Worm (Caenorhabditis elegans) whole organism, L1 larva: Measurements from ENCODE around the gene gtf-2H1.

ENCODE experiments used
- C04F5.9 ChIP-seq: sonication (generic microtip); optimal IDR thresholded peaks from 2 replicates; lab custom pipeline; 2016; ENCODE audit warnings: missing genetic modification characterization, missing compliant biosample characterization
- F16B12.6 ChIP-seq: fragments of 150-350 bp; optimal IDR thresholded peaks from 2 replicates; lab custom pipeline; 2014; ENCODE audit warnings: missing biosample characterization, missing genetic modification characterization
- aha-1 ChIP-seq: fragments of 150-350 bp; optimal IDR thresholded peaks from 2 replicates; lab custom pipeline; 2014; ENCODE audit warnings: missing biosample characterization, missing genetic modification characterization
- aly-2 ChIP-seq: fragments of 150-350 bp; optimal IDR thresholded peaks from 2 replicates; lab custom pipeline; 2014; ENCODE audit warnings: missing biosample characterization, missing genetic modification characterization
- ama-1 ChIP-seq: fragments of 150-350 bp; optimal IDR thresholded peaks from 2 replicates; lab custom pipeline; 2014
- ceh-88 ChIP-seq: fragments of 200-800 bp; sonication (Bioruptor generic); IDR thresholded peaks from 2 replicates; pipeline ENCODE4 v1.3.6; 2022; ENCODE audit warnings: missing genetic modification characterization, missing compliant biosample characterization
- ceh-90 ChIP-seq: sonication (generic microtip); optimal IDR thresholded peaks from 2 replicates; lab custom pipeline; 2016; ENCODE audit warnings: missing genetic modification characterization, missing compliant biosample characterization
- ces-1 ChIP-seq: fragments of 150-350 bp; optimal IDR thresholded peaks from 2 replicates; lab custom pipeline; 2014; ENCODE audit warnings: missing biosample characterization, missing genetic modification reagents, missing genetic modification characterization
- dsc-1 ChIP-seq: sonication (generic microtip); optimal IDR thresholded peaks from 2 replicates; lab custom pipeline; 2016; ENCODE audit warnings: mild to moderate bottlenecking, missing genetic modification characterization, missing compliant biosample characterization
- efl-1 ChIP-seq, 4 experiments: fragments of 150-350 bp; optimal IDR thresholded peaks in 3 of 4; peaks in 1 of 4; 1 replicate in 1 of 4; 2 replicates in 3 of 4; lab custom pipeline; 2014; ENCODE audit warnings: missing biosample characterization in 2 of 4, missing genetic modification characterization in 2 of 4, missing genetic modification reagents in 2 of 4
- efl-3 ChIP-seq: fragments of 200-800 bp; sonication (Bioruptor generic); optimal IDR thresholded peaks from 2 replicates; lab custom pipeline; 2018; ENCODE audit warnings: mild to moderate bottlenecking, missing genetic modification characterization, missing compliant biosample characterization
- egl-27 ChIP-seq, 2 experiments: fragments of 150-350 bp in 1 of 2; sonication (generic microtip); optimal IDR thresholded peaks; 3 replicates each; lab custom pipeline; 2017 to 2018; ENCODE audit warnings: missing biosample characterization in 2 of 2, missing genetic modification characterization in 2 of 2, missing genetic modification reagents in 2 of 2
- elt-2 ChIP-seq: sonication (generic microtip); optimal IDR thresholded peaks from 2 replicates; lab custom pipeline; 2016; ENCODE audit warnings: missing genetic modification characterization, mild to moderate bottlenecking, inconsistent platforms, missing compliant biosample characterization, missing genetic modification reagents
- elt-3 ChIP-seq, 6 experiments: fragments of 150-350 bp in 1 of 6; sonication (generic microtip); optimal IDR thresholded peaks; 2 replicates each; lab custom pipeline; 2017 to 2018; ENCODE audit warnings: missing biosample characterization in 6 of 6, missing genetic modification characterization in 6 of 6, inconsistent platforms in 1 of 6
- ets-5 ChIP-seq: fragments of 200-800 bp; sonication (Bioruptor generic); IDR thresholded peaks from 2 replicates; pipeline ENCODE4 v1.3.6; 2022; ENCODE audit warnings: missing genetic modification characterization, missing compliant biosample characterization
- fkh-10 ChIP-seq: sonication (generic microtip); optimal IDR thresholded peaks from 2 replicates; lab custom pipeline; 2017; ENCODE audit warnings: missing biosample characterization, missing genetic modification reagents, missing genetic modification characterization
- fkh-8 ChIP-seq: sonication (generic microtip); optimal IDR thresholded peaks from 2 replicates; lab custom pipeline; 2016; ENCODE audit warnings: mild to moderate bottlenecking, missing genetic modification characterization, missing compliant biosample characterization
- fos-1 ChIP-seq: fragments of 150-350 bp; optimal IDR thresholded peaks from 2 replicates; lab custom pipeline; 2014; ENCODE audit warnings: missing biosample characterization, missing genetic modification characterization
- grh-1 ChIP-seq: fragments of 200-800 bp; sonication (Bioruptor generic); IDR thresholded peaks from 2 replicates; pipeline ENCODE4 v1.3.6; 2022; ENCODE audit warnings: missing genetic modification reagents, missing genetic modification characterization, missing compliant biosample characterization
- hlh-4 ChIP-seq: sonication (generic microtip); optimal IDR thresholded peaks from 2 replicates; lab custom pipeline; 2016; ENCODE audit warnings: mild to moderate bottlenecking, missing genetic modification characterization, missing compliant biosample characterization
- hpl-2 ChIP-seq: fragments of 150-350 bp; optimal IDR thresholded peaks from 2 replicates; lab custom pipeline; 2014; ENCODE audit warnings: missing biosample characterization, missing genetic modification reagents, missing genetic modification characterization
- irx-1 ChIP-seq: sonication (generic microtip); optimal IDR thresholded peaks from 2 replicates; lab custom pipeline; 2016; ENCODE audit warnings: missing genetic modification characterization, missing compliant biosample characterization
- jun-1 ChIP-seq: fragments of 150-350 bp; optimal IDR thresholded peaks from 2 replicates; lab custom pipeline; 2014; ENCODE audit warnings: missing biosample characterization, missing genetic modification reagents, missing genetic modification characterization
- lin-14 ChIP-seq: fragments of 200-800 bp; sonication (Bioruptor generic); optimal IDR thresholded peaks from 2 replicates; lab custom pipeline; 2018; ENCODE audit warnings: mild to moderate bottlenecking, missing genetic modification characterization, moderate library complexity, missing compliant biosample characterization
- lin-15B ChIP-seq: fragments of 150-350 bp; sonication (generic microtip); optimal IDR thresholded peaks from 3 replicates; lab custom pipeline; 2014; ENCODE audit warnings: missing biosample characterization, missing genetic modification characterization
- lir-3 ChIP-seq: sonication (generic microtip); optimal IDR thresholded peaks from 2 replicates; lab custom pipeline; 2016; ENCODE audit warnings: mild to moderate bottlenecking, missing genetic modification characterization, moderate library complexity, missing compliant biosample characterization; ENCODE audit not compliant: poor library complexity
- lsy-2 ChIP-seq, 2 experiments: fragments of 150-350 bp; optimal IDR thresholded peaks; 2 replicates each; lab custom pipeline; 2014; ENCODE audit warnings: missing biosample characterization in 2 of 2, missing genetic modification characterization in 2 of 2
- mdl-1 ChIP-seq, 2 experiments: fragments of 150-350 bp; optimal IDR thresholded peaks; 2 replicates each; lab custom pipeline; 2014 to 2017; ENCODE audit warnings: missing biosample characterization in 2 of 2, missing genetic modification characterization in 2 of 2, inconsistent platforms in 1 of 2
- mep-1 ChIP-seq: fragments of 150-350 bp; optimal IDR thresholded peaks from 2 replicates; lab custom pipeline; 2014; ENCODE audit warnings: missing biosample characterization, missing genetic modification characterization
- nhr-19 ChIP-seq: fragments of 200-800 bp; sonication (Bioruptor generic); conservative IDR thresholded peaks from 2 replicates; pipeline ENCODE4 v1.3.6; 2022; ENCODE audit warnings: missing genetic modification characterization, missing compliant biosample characterization
- nhr-20 ChIP-seq: sonication (generic microtip); optimal IDR thresholded peaks from 2 replicates; lab custom pipeline; 2016; ENCODE audit warnings: mild to moderate bottlenecking, missing genetic modification characterization, missing compliant biosample characterization
- nhr-47 ChIP-seq: sonication (generic microtip); optimal IDR thresholded peaks from 2 replicates; lab custom pipeline; 2016; ENCODE audit warnings: mild to moderate bottlenecking, missing genetic modification characterization, moderate library complexity, missing compliant biosample characterization
- nhr-71 ChIP-seq: sonication (generic microtip); optimal IDR thresholded peaks from 2 replicates; lab custom pipeline; 2016; ENCODE audit warnings: mild to moderate bottlenecking, missing genetic modification characterization, moderate library complexity, missing compliant biosample characterization
- nhr-77 ChIP-seq: fragments of 150-350 bp; optimal IDR thresholded peaks from 2 replicates; lab custom pipeline; 2014; ENCODE audit warnings: missing biosample characterization, missing genetic modification characterization
- nhr-84 ChIP-seq: sonication (generic microtip); optimal IDR thresholded peaks from 2 replicates; lab custom pipeline; 2017; ENCODE audit warnings: missing biosample characterization, missing genetic modification characterization
- nhr-85 ChIP-seq: sonication (generic microtip); peaks from one replicate; lab custom pipeline; 2016; ENCODE audit warnings: missing genetic modification characterization, inconsistent platforms, missing compliant biosample characterization
- nhr-90 ChIP-seq: sonication (generic microtip); optimal IDR thresholded peaks from 2 replicates; lab custom pipeline; 2016; ENCODE audit warnings: mild to moderate bottlenecking, missing genetic modification characterization, missing compliant biosample characterization; ENCODE audit not compliant: poor library complexity
- pax-3 ChIP-seq: fragments of 200-800 bp; sonication (Bioruptor generic); optimal IDR thresholded peaks from 2 replicates; lab custom pipeline; 2018; ENCODE audit warnings: mild to moderate bottlenecking, missing genetic modification characterization, moderate library complexity, missing compliant biosample characterization
- pqm-1 ChIP-seq: sonication (generic microtip); optimal IDR thresholded peaks from 3 replicates; lab custom pipeline; 2017; ENCODE audit warnings: missing biosample characterization, missing genetic modification characterization
- rnt-1 ChIP-seq: sonication (generic microtip); optimal IDR thresholded peaks from 2 replicates; lab custom pipeline; 2016; ENCODE audit warnings: mild to moderate bottlenecking, missing genetic modification characterization, moderate library complexity, missing compliant biosample characterization
- skn-1 ChIP-seq: fragments of 150-350 bp; optimal IDR thresholded peaks from 2 replicates; lab custom pipeline; 2014; ENCODE audit warnings: missing biosample characterization, missing genetic modification characterization
- snpc-4 ChIP-seq: fragments of 150-350 bp; optimal IDR thresholded peaks from 2 replicates; lab custom pipeline; 2014; ENCODE audit warnings: missing biosample characterization, missing genetic modification characterization
- snu-23 ChIP-seq: sonication (generic microtip); optimal IDR thresholded peaks from 2 replicates; lab custom pipeline; 2016; ENCODE audit warnings: missing genetic modification characterization, missing compliant biosample characterization
- sptf-1 ChIP-seq: fragments of 150-350 bp; optimal IDR thresholded peaks from 2 replicates; lab custom pipeline; 2014; ENCODE audit warnings: missing biosample characterization, missing genetic modification characterization
- sup-37 ChIP-seq: fragments of 200-800 bp; sonication (Bioruptor generic); optimal IDR thresholded peaks from 2 replicates; lab custom pipeline; 2018; ENCODE audit warnings: mild to moderate bottlenecking, missing genetic modification characterization, missing compliant biosample characterization
- tlp-1 ChIP-seq: fragments of 150-350 bp; optimal IDR thresholded peaks from 2 replicates; lab custom pipeline; 2014; ENCODE audit warnings: missing biosample characterization, missing genetic modification characterization
- unc-30 ChIP-seq: sonication (generic microtip); optimal IDR thresholded peaks from 2 replicates; lab custom pipeline; 2017; ENCODE audit warnings: missing biosample characterization, missing genetic modification characterization
- vab-15 ChIP-seq: sonication (generic microtip); optimal IDR thresholded peaks from 2 replicates; lab custom pipeline; 2017; ENCODE audit warnings: missing genotype, mild to moderate bottlenecking, missing genetic modification characterization, missing compliant biosample characterization
- xbp-1 ChIP-seq: sonication (generic microtip); optimal IDR thresholded peaks from 2 replicates; lab custom pipeline; 2016; ENCODE audit warnings: missing genetic modification characterization, missing compliant biosample characterization
- zip-4 ChIP-seq: fragments of 200-800 bp; sonication (Bioruptor generic); optimal IDR thresholded peaks from 2 replicates; lab custom pipeline; 2018; ENCODE audit warnings: mild to moderate bottlenecking, missing genetic modification characterization, moderate library complexity, missing compliant biosample characterization
- ztf-4 ChIP-seq: fragments of 150-350 bp; optimal IDR thresholded peaks from 2 replicates; lab custom pipeline; 2014; ENCODE audit warnings: missing biosample characterization, missing genetic modification characterization

gtf-2H1 gene

ce11 chrIV:257095-257494 is 25.5 kb upstream of the gtf-2H1 start, which contains the start of gene R02D3.8 (continued):
- TF ChIP-seq jun-1 (no peak), mdl-1 (tag; optimal IDR thresholded peaks at IDR 0.05; lab: Kevin White, UChicago) (no peak), fos-1 (tag; lab: Kevin White, UChicago) (no peak), rnt-1 (peak; percentile 89), snpc-4 (tag; lab: Kevin White, UChicago) (no peak), snu-23 (GFP tag; lab: Kevin White, UChicago) (peak; percentile 62), ztf-4 (tag; lab: Kevin White, UChicago) (no peak), pax-3 (tag; lab: Kevin White, UChicago) (no peak), irx-1 (tag; lab: Kevin White, UChicago) (peak; percentile 27), F16B12.6 (tag; lab: Kevin White, UChicago) (no peak), efl-1 (optimal IDR thresholded peaks at IDR 0.05; lab: Kevin White, UChicago) (peak; percentile 45 to 65), efl-1 (GFP tag; optimal IDR thresholded peaks at IDR 0.05 in 1 of 2; lab: Kevin White, UChicago) (peak; percentile 64 to 95), hlh-4 (tag; lab: Kevin White, UChicago) (no peak), egl-27 (tag; optimal IDR thresholded peaks at IDR 0.05; lab: Kevin White, UChicago) (no peak), aha-1 (tag; lab: Kevin White, UChicago) (no peak), mep-1 (tag; lab: Kevin White, UChicago) (no peak), fkh-10 (GFP tag; lab: Kevin White, UChicago) (no peak), ceh-88 (no peak), dsc-1 (peak; percentile 48), grh-1 (GFP tag; lab: Robert Waterston, UW) (no peak), vab-15 (tag; lab: Kevin White, UChicago) (no peak), nhr-90 (tag; lab: Kevin White, UChicago) (peak; percentile 61), nhr-84 (tag; lab: Kevin White, UChicago) (no peak), zip-4 (GFP tag; lab: Kevin White, UChicago) (no peak), ceh-90 (peak; percentile 75), aly-2 (tag; lab: Kevin White, UChicago) (no peak), skn-1 (no peak), C04F5.9 (tag; lab: Kevin White, UChicago) (no peak), efl-3 (GFP tag; lab: Kevin White, UChicago) (no peak), sup-37 (no peak), ets-5 (GFP tag; lab: Robert Waterston, UW) (no peak), xbp-1 (tag; lab: Kevin White, UChicago) (peak; percentile 42), ama-1 (lab: Kevin White, UChicago) (no peak)

- TF ChIP-seq ceh-88 (no peak), nhr-19 (GFP tag; lab: Robert Waterston, UW) (peak; percentile 72), unc-30 (tag; lab: Kevin White, UChicago) (no peak), nhr-85 (peak; percentile 87), snu-23 (GFP tag; lab: Kevin White, UChicago) (peak; percentile 88), ceh-90 (peak; percentile 35), elt-3 (tag; optimal IDR thresholded peaks at IDR 0.05; lab: Kevin White, UChicago) (peak in 3 of 6 experiments; percentile 59 to 93 (median 66)), rnt-1 (peak; percentile 84), nhr-77 (tag; lab: Kevin White, UChicago) (peak; percentile 82), tlp-1 (no peak), nhr-71 (tag; lab: Kevin White, UChicago) (peak; percentile 88), mep-1 (tag; lab: Kevin White, UChicago) (peak; percentile 87), ets-5 (GFP tag; lab: Robert Waterston, UW) (no peak), zip-4 (GFP tag; lab: Kevin White, UChicago) (no peak), lin-14 (GFP tag; lab: Kevin White, UChicago) (peak; percentile 72), skn-1 (peak; percentile 89), elt-2 (tag; lab: Kevin White, UChicago) (no peak), lir-3 (tag; lab: Kevin White, UChicago) (peak; percentile 43), fkh-8 (peak; percentile 76), pqm-1 (tag; lab: Kevin White, UChicago) (no peak), nhr-47 (tag; lab: Kevin White, UChicago) (peak; percentile 84), lin-15B (tag; lab: Kevin White, UChicago) (peak; percentile 96), sptf-1 (no peak), sup-37 (no peak), lsy-2 (tag; optimal IDR thresholded peaks at IDR 0.05; lab: Kevin White, UChicago) (peak; percentile 85 to 96), grh-1 (GFP tag; lab: Robert Waterston, UW) (no peak), fkh-10 (GFP tag; lab: Kevin White, UChicago) (peak; percentile 32), ces-1 (GFP tag; lab: Kevin White, UChicago) (no peak), hpl-2 (GFP tag; lab: Kevin White, UChicago) (no peak), nhr-20 (peak; percentile 63)
Measured at ce11 chrIV:255379-255857, 23.8 kb upstream of the gtf-2H1 start, which contains the start of gene rcat-1. rcat-1 (minus strand) TSS chrIV:255429.
